Fruit fly (Drosophila melanogaster): ENCODE measurements around the gene mRpL36.

mRpL36 gene

dm6 chr3L:8137448-8137906 is 12.5 kb upstream of the mRpL36 start, which contains the start of the genes Setx and mus301 (continued):
- TF ChIP-seq CG3407 (GFP tag; optimal IDR thresholded peaks at IDR 0.05) (peak; percentile 59), Nf-YA (GFP tag; IDR thresholded peaks at IDR 0.05) (no peak), Sry-δ (GFP tag; optimal IDR thresholded peaks at IDR 0.05) (peak; percentile 61), slp2 (GFP tag; optimal IDR thresholded peaks at IDR 0.05) (peak; percentile 54), CG3281 (GFP tag; optimal IDR thresholded peaks at IDR 0.05) (peak; percentile 80), CG3163 (GFP tag; optimal IDR thresholded peaks at IDR 0.05) (peak; percentile 51), eyg (GFP tag; optimal IDR thresholded peaks at IDR 0.05) (no peak), cato (GFP tag; optimal IDR thresholded peaks at IDR 0.05; ENCODE audit: borderline replicate concordance) (peak; percentile 75), CG7963 (GFP tag; IDR thresholded peaks at IDR 0.05; ENCODE audit: partially characterized antibody) (no peak), CG9817 (tag; optimal IDR thresholded peaks at IDR 0.05) (peak; percentile 86), CG4820 (GFP tag; optimal IDR thresholded peaks at IDR 0.05) (peak; percentile 80), CG42726 (GFP tag; IDR thresholded peaks at IDR 0.05; ENCODE audit: partially characterized antibody) (no peak), ken (GFP tag; IDR thresholded peaks at IDR 0.05) (peak; percentile 70; the same call in 1 of the 3 replicates), nom (GFP tag; optimal IDR thresholded peaks at IDR 0.05) (no peak), CG8359 (GFP tag; optimal IDR thresholded peaks at IDR 0.05; ENCODE audit: borderline replicate concordance) (no peak), Ets65A (GFP tag) (peak; percentile 99), MESR4 (GFP tag; optimal IDR thresholded peaks at IDR 0.05) (no peak), B-H1 (GFP tag; IDR thresholded peaks at IDR 0.05) (peak; percentile 58; the same call in 2 of the 3 replicates), CG34224 (GFP tag; IDR thresholded peaks at IDR 0.05; ENCODE audit: partially characterized antibody) (no peak), CG3065 (GFP tag; optimal IDR thresholded peaks at IDR 0.05) (peak; percentile 39), Optix (GFP tag; IDR thresholded peaks at IDR 0.05) (0 out of 3 replicates have a peak, but pooled peaks have one; percentile 24), CG10543 (GFP tag; optimal IDR thresholded peaks at IDR 0.05) (peak; percentile 75), Lhr (GFP tag; optimal IDR thresholded peaks at IDR 0.05) (peak; percentile 95), scrt (GFP tag; optimal IDR thresholded peaks at IDR 0.05) (no peak), CG9727 (GFP tag; optimal IDR thresholded peaks at IDR 0.05) (peak; percentile 82), HmgZ (tag; optimal IDR thresholded peaks at IDR 0.05) (peak; percentile 88), Bgb (GFP tag; IDR thresholded peaks at IDR 0.05; ENCODE audit: partially characterized antibody) (no peak), CG1647 (GFP tag; optimal IDR thresholded peaks at IDR 0.05) (peak; percentile 89), CG12236 (GFP tag; optimal IDR thresholded peaks at IDR 0.05) (peak; percentile 53), CG13287 (GFP tag; IDR thresholded peaks at IDR 0.05; ENCODE audit: partially characterized antibody) (peak; percentile 49), aop (GFP tag; IDR thresholded peaks at IDR 0.05) (no peak), E2f1 (GFP tag; IDR thresholded peaks at IDR 0.05) (peak; percentile 79), lilli (GFP tag; optimal IDR thresholded peaks at IDR 0.05) (peak; percentile 92), cas (GFP tag; IDR thresholded peaks at IDR 0.05) (peak; percentile 51; the same call in 1 of the 2 replicates), CG16815 (GFP tag; optimal IDR thresholded peaks at IDR 0.05) (peak; percentile 70), Fer2 (tag; optimal IDR thresholded peaks at IDR 0.05) (peak; percentile 52), CG30431 (GFP tag; optimal IDR thresholded peaks at IDR 0.05) (peak; percentile 29), pita (GFP tag; optimal IDR thresholded peaks at IDR 0.05) (peak; percentile 84), caup (GFP tag; optimal IDR thresholded peaks at IDR 0.05; ENCODE audit: severe bottlenecking) (peak; percentile 81), org-1 (GFP tag; optimal IDR thresholded peaks at IDR 0.05) (peak; percentile 5), CG13775 (GFP tag; optimal IDR thresholded peaks at IDR 0.05) (peak; percentile 84), CG32532 (GFP tag; IDR thresholded peaks at IDR 0.05) (peak; percentile 68), CG4282 (GFP tag; optimal IDR thresholded peaks at IDR 0.05) (peak; percentile 83), CG10565 (GFP tag; optimal IDR thresholded peaks at IDR 0.05) (peak; percentile 48), H15 (GFP tag; IDR thresholded peaks at IDR 0.05) (peak; percentile 65; the same call in 1 of the 3 replicates), Tbp (GFP tag; optimal IDR thresholded peaks at IDR 0.05) (no peak), CG5180 (GFP tag; optimal IDR thresholded peaks at IDR 0.05) (no peak), sisA (GFP tag; IDR thresholded peaks at IDR 0.05) (peak; percentile 78), C15 (GFP tag; IDR thresholded peaks at IDR 0.05) (0 out of 3 replicates have a peak, but pooled peaks have one; percentile 28), ase (GFP tag; IDR thresholded peaks at IDR 0.05) (peak; percentile 46; the same call in 2 of the 3 replicates)

Data from whole organism, embryonic.